Fruit fly (Drosophila melanogaster) whole organism, wandering third instar larva: ENCODE results near the gene CG11977.
A peak's percentile ranks its signal among the peaks of the same experiment; 100 is the strongest.

ENCODE experiments used
- Abd-B ChIP-seq: fragments of >200 bp; optimal IDR thresholded peaks from 2 replicates; lab custom pipeline; 2017; ENCODE audit warnings: missing biosample characterization, missing genetic modification characterization
- CG9705 ChIP-seq: fragments of 200-800 bp; sonication (Bioruptor generic); optimal IDR thresholded peaks from 2 replicates; lab custom pipeline; 2018; ENCODE audit warnings: missing biosample characterization, mild to moderate bottlenecking, missing genetic modification characterization
- CrebA ChIP-seq: fragments of 200-800 bp; sonication (Bioruptor generic); optimal IDR thresholded peaks from 2 replicates; lab custom pipeline; 2016; ENCODE audit warnings: missing biosample characterization, mild to moderate bottlenecking, missing genetic modification characterization, borderline replicate concordance
- Dfd ChIP-seq: fragments of >200 bp; optimal IDR thresholded peaks from 2 replicates; lab custom pipeline; 2017; ENCODE audit warnings: missing biosample characterization, missing genetic modification characterization
- Dif ChIP-seq: fragments of 200-275, 200-300 bp; sonication (Bioruptor generic); optimal IDR thresholded peaks from 2 replicates; lab custom pipeline; 2018; ENCODE audit warnings: missing biosample characterization, missing genetic modification characterization; ENCODE audit not compliant: partially characterized antibody
- GATAd ChIP-seq: sonication (Bioruptor generic); optimal IDR thresholded peaks from 2 replicates; lab custom pipeline; 2016; ENCODE audit warnings: missing biosample characterization, missing genetic modification characterization
- HLH106 ChIP-seq: fragments of 200-800 bp; optimal IDR thresholded peaks from 3 replicates; lab custom pipeline; 2019; ENCODE audit warnings: missing biosample characterization, mild to moderate bottlenecking, missing genetic modification characterization, moderate library complexity
- Hnf4 ChIP-seq: fragments of 200-800 bp; sonication (Bioruptor generic); optimal IDR thresholded peaks from 2 replicates; lab custom pipeline; 2016; ENCODE audit warnings: missing biosample characterization, mild to moderate bottlenecking, missing genetic modification characterization
- Mio ChIP-seq: sonication (Bioruptor generic); optimal IDR thresholded peaks from 2 replicates; lab custom pipeline; 2016; ENCODE audit warnings: missing biosample characterization, missing genetic modification characterization
- N ChIP-seq: fragments of >200 bp; optimal IDR thresholded peaks from 2 replicates; lab custom pipeline; 2018; ENCODE audit warnings: missing biosample characterization, missing external identifiers, missing genetic modification characterization
- OdsH ChIP-seq: fragments of 200-800 bp; sonication (Bioruptor generic); optimal IDR thresholded peaks from 2 replicates; lab custom pipeline; 2016; ENCODE audit warnings: missing biosample characterization, mild to moderate bottlenecking, missing genetic modification characterization
- Rel ChIP-seq, 2 experiments: fragments of 200-800 bp; sonication (Bioruptor generic) in 1 of 2; optimal IDR thresholded peaks; 2 replicates in 1 of 2; 3 replicates in 1 of 2; lab custom pipeline; 2016 to 2019; ENCODE audit warnings: mild to moderate bottlenecking in 2 of 2, missing biosample characterization in 2 of 2, missing genetic modification characterization in 2 of 2, moderate library complexity in 1 of 2
- Sp1 ChIP-seq: fragments of 200-800 bp; sonication (Bioruptor generic); optimal IDR thresholded peaks from 3 replicates; lab custom pipeline; 2019; ENCODE audit warnings: missing biosample characterization, mild to moderate bottlenecking, missing genetic modification characterization, moderate library complexity
- Vsx2 ChIP-seq: fragments of 200-300, 225-300 bp; sonication (Bioruptor generic); optimal IDR thresholded peaks from 2 replicates; lab custom pipeline; 2018; ENCODE audit warnings: missing biosample characterization, missing genetic modification characterization; ENCODE audit not compliant: partially characterized antibody
- br ChIP-seq: fragments of 200-800 bp; sonication (Bioruptor generic); optimal IDR thresholded peaks from 2 replicates; lab custom pipeline; 2016; ENCODE audit warnings: missing biosample characterization, missing genetic modification characterization
- brk ChIP-seq: fragments of 200-800 bp; sonication (Bioruptor generic); optimal IDR thresholded peaks from 2 replicates; lab custom pipeline; 2016; ENCODE audit warnings: missing biosample characterization, mild to moderate bottlenecking, missing genetic modification characterization
- dl ChIP-seq, 2 experiments: fragments of 175-275, 200-275 bp in 1 of 2; fragments of 200-275 bp in 1 of 2; sonication (Bioruptor generic); optimal IDR thresholded peaks; lab custom pipeline; 2018; ENCODE audit warnings: mild to moderate bottlenecking in 2 of 2, missing biosample characterization in 2 of 2, missing genetic modification characterization in 2 of 2, moderate library complexity in 2 of 2; ENCODE audit not compliant: partially characterized antibody in 2 of 2, insufficient read depth in 1 of 2
- dmrt93B ChIP-seq: fragments of 200-800 bp; sonication (Bioruptor generic); optimal IDR thresholded peaks from 2 replicates; lab custom pipeline; 2018; ENCODE audit warnings: missing biosample characterization, mild to moderate bottlenecking, missing genetic modification characterization
- dsf ChIP-seq: sonication (Bioruptor generic); optimal IDR thresholded peaks from 2 replicates; lab custom pipeline; 2016; ENCODE audit warnings: missing biosample characterization, missing genetic modification characterization, borderline replicate concordance
- ey ChIP-seq: fragments of 200-800 bp; sonication (Bioruptor generic); optimal IDR thresholded peaks from 2 replicates; lab custom pipeline; 2016; ENCODE audit warnings: missing biosample characterization, missing genetic modification characterization
- foxo ChIP-seq, 2 experiments: fragments of 200-800 bp; sonication (Bioruptor generic); optimal IDR thresholded peaks; 2 replicates in 1 of 2; 3 replicates in 1 of 2; lab custom pipeline; 2016 to 2017; ENCODE audit warnings: missing biosample characterization in 2 of 2, missing genetic modification characterization in 2 of 2
- fru ChIP-seq: fragments of 200-800 bp; sonication (Bioruptor generic); optimal IDR thresholded peaks from 3 replicates; lab custom pipeline; 2016; ENCODE audit warnings: missing biosample characterization, mild to moderate bottlenecking, missing genetic modification characterization
- h ChIP-seq: fragments of 200-800 bp; sonication (Bioruptor generic); optimal IDR thresholded peaks from 3 replicates; lab custom pipeline; 2016; ENCODE audit warnings: missing biosample characterization, mild to moderate bottlenecking, missing genetic modification characterization
- jim ChIP-seq: fragments of 175-275, 200-325 bp; sonication (Bioruptor generic); optimal IDR thresholded peaks from 2 replicates; lab custom pipeline; 2016; ENCODE audit warnings: missing biosample characterization, mild to moderate bottlenecking, missing genetic modification characterization
- pan ChIP-seq: fragments of >200 bp; optimal IDR thresholded peaks from 2 replicates; lab custom pipeline; 2017
- psq ChIP-seq: fragments of 200-800 bp; sonication (Bioruptor generic); optimal IDR thresholded peaks from 3 replicates; lab custom pipeline; 2017; ENCODE audit warnings: missing biosample characterization, mild to moderate bottlenecking, missing genetic modification characterization, moderate library complexity
- rgr ChIP-seq: fragments of 200-800 bp; sonication (Bioruptor generic); optimal IDR thresholded peaks from 3 replicates; lab custom pipeline; 2016; ENCODE audit warnings: missing biosample characterization, mild to moderate bottlenecking, missing genetic modification characterization
- sv ChIP-seq: fragments of 200-800 bp; sonication (Bioruptor generic); optimal IDR thresholded peaks from 3 replicates; lab custom pipeline; 2016; ENCODE audit warnings: missing biosample characterization, missing genetic modification characterization
- tai ChIP-seq: sonication (Bioruptor generic); optimal IDR thresholded peaks from 2 replicates; lab custom pipeline; 2016; ENCODE audit warnings: missing biosample characterization, missing genetic modification characterization
- usp ChIP-seq: fragments of >200 bp; optimal IDR thresholded peaks from 2 replicates; lab custom pipeline; 2017; ENCODE audit warnings: missing biosample characterization, missing genetic modification characterization
- woc ChIP-seq: sonication (Bioruptor generic); optimal IDR thresholded peaks from 2 replicates; lab custom pipeline; 2016; ENCODE audit warnings: missing biosample characterization, mild to moderate bottlenecking, missing genetic modification characterization

Gene CG11977

DNA sequence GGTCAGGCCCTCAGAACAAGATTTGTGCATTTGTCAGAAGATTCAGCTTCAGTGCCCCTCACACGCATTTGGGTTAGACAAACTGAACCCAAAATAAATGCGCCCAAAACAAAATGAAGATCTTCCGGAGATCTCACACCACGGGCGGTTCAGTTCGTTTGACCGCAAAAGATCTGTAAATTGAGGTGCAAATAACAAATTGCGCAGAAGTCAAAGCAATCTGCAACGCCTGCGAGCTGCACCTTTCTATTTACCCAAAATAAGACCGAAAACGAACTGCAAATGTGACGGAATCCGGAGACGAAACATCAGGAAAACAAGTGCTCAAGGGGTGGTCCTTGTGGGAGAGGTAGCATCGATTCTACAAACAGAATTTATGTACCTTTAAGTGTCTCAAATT lies 32.0 kb upstream of the CG11977 start:
- TF ChIP-seq tai (no peak), dl (GFP tag; optimal IDR thresholded peaks at IDR 0.05; lab: Kevin White, UChicago; ENCODE audit: insufficient read depth in 1 of 2, partially characterized antibody in 2 of 2) (no peak), Sp1 (GFP tag; lab: Kevin White, UChicago) (no peak), dmrt93B (GFP tag; lab: Kevin White, UChicago) (no peak), h (no peak), Dif (GFP tag; lab: Kevin White, UChicago) (no peak), HLH106 (tag; lab: Kevin White, UChicago) (no peak), foxo (GFP tag; optimal IDR thresholded peaks at IDR 0.05; lab: Kevin White, UChicago) (no peak), dsf (GFP tag; lab: Kevin White, UChicago) (no peak), usp (GFP tag; lab: Kevin White, UChicago) (no peak), Hnf4 (GFP tag; lab: Kevin White, UChicago) (no peak)
- TF ChIP-seq, all 38 proteins: peak for 0

DNA sequence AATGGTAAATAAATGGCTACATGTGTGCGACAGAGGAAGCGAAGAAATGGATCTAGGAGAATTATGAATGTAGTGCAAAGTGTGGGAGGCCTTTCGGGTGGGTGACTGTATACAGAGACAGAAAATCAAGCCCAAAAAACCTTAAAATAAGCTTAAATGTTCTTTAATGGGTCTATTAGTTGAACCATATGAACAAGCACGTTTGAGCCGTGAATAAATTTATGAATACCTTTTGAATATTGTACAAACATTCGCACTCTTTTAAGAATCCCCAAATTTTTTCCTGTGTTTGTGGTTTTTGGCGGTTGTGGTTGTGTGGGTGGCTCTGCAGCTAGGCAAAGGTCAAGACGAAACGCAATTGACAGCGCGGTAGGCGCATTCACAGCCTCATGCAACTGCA lies 30.9 kb upstream of the CG11977 start:
- TF ChIP-seq usp (GFP tag; lab: Kevin White, UChicago) = no peak
- TF ChIP-seq GATAd (GFP tag; lab: Kevin White, UChicago) = no peak
- TF ChIP-seq br (GFP tag; lab: Kevin White, UChicago) = no peak
- no peak for TF ChIP-seq CG9705 (GFP tag; lab: Kevin White, UChicago)
- TF ChIP-seq woc = no peak
- no peak for TF ChIP-seq OdsH
- TF ChIP-seq Mio (GFP tag; lab: Kevin White, UChicago) = no peak
- TF ChIP-seq, all 38 proteins: peak for 0

DNA sequence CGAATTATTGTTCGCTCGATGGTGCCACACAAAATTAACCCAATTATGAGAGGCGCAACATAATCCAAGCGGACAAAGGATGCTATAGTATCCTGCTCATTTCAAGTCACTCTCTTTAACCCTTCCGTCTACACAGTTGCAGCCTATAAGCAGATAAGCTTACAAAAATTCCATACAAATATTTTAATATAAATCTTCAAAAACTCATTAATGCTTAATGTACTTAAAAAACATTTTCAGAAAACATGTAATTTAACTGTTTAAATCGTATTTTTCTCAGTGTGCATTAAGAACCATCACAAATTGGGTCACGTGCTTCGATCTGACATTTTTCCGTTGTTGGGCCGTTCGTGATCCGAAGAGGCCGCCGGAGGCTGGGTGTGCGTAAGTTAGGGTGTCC lies 28.7 kb upstream of the CG11977 start:
- TF ChIP-seq dmrt93B (GFP tag; lab: Kevin White, UChicago) = peak; percentile 8
- TF ChIP-seq Rel (GFP tag; optimal IDR thresholded peaks at IDR 0.05; lab: Kevin White, UChicago) = no peak
- no peak for TF ChIP-seq Rel (tag; optimal IDR thresholded peaks at IDR 0.05; lab: Kevin White, UChicago)
- no peak for TF ChIP-seq pan (lab: Kevin White, UChicago)
- no peak for TF ChIP-seq dsf (GFP tag; lab: Kevin White, UChicago)
- TF ChIP-seq foxo (GFP tag; optimal IDR thresholded peaks at IDR 0.05; lab: Kevin White, UChicago) = peak in 1 of 2 experiments; percentile 62
- no peak for TF ChIP-seq GATAd (GFP tag; lab: Kevin White, UChicago)
- TF ChIP-seq CG9705 (GFP tag; lab: Kevin White, UChicago) = no peak
- peak; percentile 27 for TF ChIP-seq rgr
- peak; percentile 21 for TF ChIP-seq woc
- TF ChIP-seq OdsH = peak; percentile 66
- no peak for TF ChIP-seq Dif (GFP tag; lab: Kevin White, UChicago)
- peak; percentile 42 for TF ChIP-seq fru (GFP tag; lab: Kevin White, UChicago)
- no peak for TF ChIP-seq sv (GFP tag; lab: Kevin White, UChicago)
- peak; percentile 38 for TF ChIP-seq ey (GFP tag; lab: Kevin White, UChicago)
- TF ChIP-seq Abd-B (GFP tag; lab: Kevin White, UChicago) = no peak
- TF ChIP-seq HLH106 (tag; lab: Kevin White, UChicago) = peak; percentile 48
- peak; percentile 10 for TF ChIP-seq Hnf4 (GFP tag; lab: Kevin White, UChicago)
- peak; percentile 33 for TF ChIP-seq Sp1 (GFP tag; lab: Kevin White, UChicago)
- TF ChIP-seq h = peak; percentile 55
- peak; percentile 50 for TF ChIP-seq br (GFP tag; lab: Kevin White, UChicago)
- no peak for TF ChIP-seq CrebA (GFP tag; lab: Kevin White, UChicago)
- no peak for TF ChIP-seq brk (GFP tag; lab: Kevin White, UChicago)

DNA sequence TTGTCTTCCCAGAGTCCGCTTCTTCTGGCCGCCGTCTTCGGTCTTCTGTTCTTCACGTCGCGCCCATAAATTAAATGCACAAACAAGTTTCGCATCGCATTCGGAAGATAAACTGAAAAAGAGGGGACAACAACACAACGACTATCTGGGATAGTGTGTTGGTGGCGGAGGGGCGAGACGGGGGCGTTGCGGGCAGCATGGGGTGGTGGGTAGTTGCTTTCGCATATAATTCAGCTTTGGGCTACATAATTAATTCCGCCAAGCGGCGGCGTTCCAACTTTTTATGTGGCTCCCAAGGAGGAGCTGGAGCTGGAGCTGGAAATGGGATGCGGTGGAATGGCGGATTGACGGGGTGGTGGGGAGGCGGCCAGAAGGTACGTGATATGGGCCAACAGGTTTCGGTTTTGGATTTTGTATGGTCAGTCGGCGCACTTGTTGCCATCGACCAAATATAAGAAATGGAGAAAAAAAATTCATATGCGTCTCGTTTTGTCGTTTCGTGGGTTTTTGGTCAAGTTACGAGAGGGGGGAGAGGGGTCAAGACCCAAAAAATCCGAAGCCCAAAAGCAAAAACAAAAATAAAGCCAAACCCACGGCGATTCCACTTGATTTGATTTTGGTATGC lies 28.1 kb upstream of the CG11977 start:
- TF ChIP-seq woc = no peak
- no peak for TF ChIP-seq GATAd (GFP tag; lab: Kevin White, UChicago)
- TF ChIP-seq Vsx2 (GFP tag; lab: Kevin White, UChicago) = no peak
- peak; percentile 28 for TF ChIP-seq fru (GFP tag; lab: Kevin White, UChicago)
- no peak for TF ChIP-seq N (GFP tag; lab: Kevin White, UChicago)
- no peak for TF ChIP-seq Hnf4 (GFP tag; lab: Kevin White, UChicago)
- no peak for TF ChIP-seq Abd-B (GFP tag; lab: Kevin White, UChicago)
- no peak for TF ChIP-seq h
- TF ChIP-seq psq (GFP tag; lab: Kevin White, UChicago) = peak; percentile 88
- TF ChIP-seq Mio (GFP tag; lab: Kevin White, UChicago) = no peak
- TF ChIP-seq pan (lab: Kevin White, UChicago) = no peak
- TF ChIP-seq Dfd (GFP tag; lab: Kevin White, UChicago) = no peak
- no peak for TF ChIP-seq jim (GFP tag; lab: Kevin White, UChicago)
- no peak for TF ChIP-seq Dif (GFP tag; lab: Kevin White, UChicago)
- TF ChIP-seq CrebA (GFP tag; lab: Kevin White, UChicago) = no peak
